Worm (Caenorhabditis elegans) whole organism, young adult: ENCODE data around the gene T23F11.6.

Source experiments
- K11D2.4 ChIP-seq: fragments of 200-800 bp; sonication (Bioruptor generic); IDR thresholded peaks from 2 replicates; pipeline ENCODE4 v1.3.6; 2022; ENCODE audit warnings: missing genetic modification reagents, missing genetic modification characterization, missing compliant biosample characterization
- ama-1 ChIP-seq, 3 experiments: fragments of 150-350 bp in 1 of 3; sonication (generic microtip) in 2 of 3; optimal IDR thresholded peaks; 2 replicates each; lab custom pipeline; 2014 to 2018; ENCODE audit warnings: missing biosample characterization in 2 of 3, missing genetic modification characterization in 2 of 3, missing genetic modification reagents in 2 of 3
- ceh-58 ChIP-seq: fragments of 200-800 bp; sonication (Bioruptor generic); IDR thresholded peaks from 2 replicates; pipeline ENCODE4 v1.3.6; 2022; ENCODE audit warnings: missing genetic modification characterization, missing compliant biosample characterization
- efl-1 ChIP-seq: fragments of 150-350 bp; optimal IDR thresholded peaks from 2 replicates; lab custom pipeline; 2014; ENCODE audit warnings: missing biosample characterization, missing genetic modification reagents, missing genetic modification characterization
- hmg-1.2 ChIP-seq: fragments of 200-800 bp; sonication (Bioruptor generic); IDR thresholded peaks from 2 replicates; pipeline ENCODE4 v1.3.6; 2022; ENCODE audit warnings: missing genetic modification reagents, missing genetic modification characterization, missing compliant biosample characterization
- mel-28 ChIP-seq: sonication (generic microtip); optimal IDR thresholded peaks from 2 replicates; lab custom pipeline; 2016; ENCODE audit warnings: borderline replicate concordance, mild to moderate bottlenecking, missing genetic modification characterization, missing compliant biosample characterization
- mes-4 ChIP-seq: sonication (generic microtip); optimal IDR thresholded peaks from 2 replicates; lab custom pipeline; 2016; ENCODE audit warnings: missing genotype, missing genetic modification characterization, missing compliant biosample characterization
- nfya-1 ChIP-seq: sonication (generic microtip); optimal IDR thresholded peaks from 2 replicates; lab custom pipeline; 2017; ENCODE audit warnings: antibody characterized with exemption, missing compliant biosample characterization, missing genetic modification characterization, borderline replicate concordance; ENCODE audit not compliant: insufficient read depth
- sdz-38 ChIP-seq: sonication (generic microtip); optimal IDR thresholded peaks from 2 replicates; lab custom pipeline; 2016; ENCODE audit warnings: missing genotype, missing genetic modification characterization, missing compliant biosample characterization
- snpc-4 ChIP-seq, 5 experiments: fragments of 150-350 bp in 1 of 5; sonication (generic microtip) in 4 of 5; optimal IDR thresholded peaks; 2 replicates each; lab custom pipeline; 2014 to 2018; ENCODE audit warnings: missing genetic modification characterization in 5 of 5, missing biosample characterization in 3 of 5, antibody characterized with exemption in 2 of 5, mild to moderate bottlenecking in 2 of 5, missing compliant biosample characterization in 2 of 5, missing genotype in 2 of 5, moderate library complexity in 2 of 5, missing genetic modification reagents in 1 of 5
- ztf-6 ChIP-seq: fragments of 200-800 bp; sonication (Bioruptor generic); IDR thresholded peaks from 2 replicates; pipeline ENCODE4 v1.3.6; 2022; ENCODE audit warnings: missing genetic modification reagents, missing genetic modification characterization, missing compliant biosample characterization

- no peak for TF ChIP-seq ama-1 (optimal IDR thresholded peaks at IDR 0.05; lab: Kevin White, UChicago)
- no peak for TF ChIP-seq ama-1 (GFP tag; optimal IDR thresholded peaks at IDR 0.05; lab: Kevin White, UChicago)
- TF ChIP-seq snpc-4 (GFP tag; optimal IDR thresholded peaks at IDR 0.05; lab: Kevin White, UChicago), result no peak
- no peak for TF ChIP-seq snpc-4 (tag; optimal IDR thresholded peaks at IDR 0.05; lab: Kevin White, UChicago)
- TF ChIP-seq sdz-38 (tag; lab: Kevin White, UChicago), result no peak
- TF ChIP-seq efl-1 (GFP tag; lab: Kevin White, UChicago), result no peak
- no peak for TF ChIP-seq hmg-1.2 (GFP tag; lab: Robert Waterston, UW)
- no peak for TF ChIP-seq mel-28 (tag; lab: Kevin White, UChicago)
- no peak for TF ChIP-seq nfya-1
- no peak for TF ChIP-seq ceh-58 (GFP tag; lab: Robert Waterston, UW)
- TF ChIP-seq K11D2.4 (GFP tag; lab: Robert Waterston, UW), result no peak
- TF ChIP-seq mes-4 (tag; lab: Kevin White, UChicago), result no peak
- TF ChIP-seq ztf-6 (GFP tag; lab: Robert Waterston, UW), result no peak
Measured at ce11 chrIII:4668073-4668472, 20.4 kb upstream of the T23F11.6 start.
